Worm (Caenorhabditis elegans): ENCODE measurements around the gene ref-2.

ref-2 gene

ce11 chrX:7715463-7715862 is 28.6 kb upstream of the ref-2 start:
- TF ChIP-seq nhr-67 (tag; optimal IDR thresholded peaks at IDR 0.05): no peak
- TF ChIP-seq ceh-16 (tag; optimal IDR thresholded peaks at IDR 0.05): no peak
- no peak for TF ChIP-seq ceh-9 (tag; optimal IDR thresholded peaks at IDR 0.05)
- TF ChIP-seq nhr-77 (tag; optimal IDR thresholded peaks at IDR 0.05): no peak
- no peak for TF ChIP-seq nhr-11 (tag; optimal IDR thresholded peaks at IDR 0.05)
- no peak for TF ChIP-seq mml-1 (tag; optimal IDR thresholded peaks at IDR 0.05)
- TF ChIP-seq snpc-4 (tag; optimal IDR thresholded peaks at IDR 0.05): no peak
- TF ChIP-seq aly-2 (tag; optimal IDR thresholded peaks at IDR 0.05): no peak

- TF ChIP-seq fkh-2 (tag; optimal IDR thresholded peaks at IDR 0.05): no peak
- TF ChIP-seq daf-12 (tag; optimal IDR thresholded peaks at IDR 0.05): no peak
- TF ChIP-seq zag-1 (tag; optimal IDR thresholded peaks at IDR 0.05): no peak
- TF ChIP-seq ceh-9 (tag; optimal IDR thresholded peaks at IDR 0.05): no peak
- no peak for TF ChIP-seq ztf-11 (tag; optimal IDR thresholded peaks at IDR 0.05)
- TF ChIP-seq ceh-82 (tag; optimal IDR thresholded peaks at IDR 0.05): no peak
- TF ChIP-seq nhr-28 (tag; optimal IDR thresholded peaks at IDR 0.05): no peak
- TF ChIP-seq hmg-11 (tag; optimal IDR thresholded peaks at IDR 0.05): no peak
- TF ChIP-seq R02D3.7 (tag; optimal IDR thresholded peaks at IDR 0.05): no peak
- TF ChIP-seq elt-1 (tag; optimal IDR thresholded peaks at IDR 0.05): no peak
These were observed 25.1 kb upstream of the ref-2 start, which contains the start of gene K09F5.6 for ce11 chrX:7718972-7719371. Gene K09F5.6, plus strand, starts transcription at chrX:7719272.

- TF ChIP-seq nhr-12 (tag; optimal IDR thresholded peaks at IDR 0.05): no peak
- no peak for TF ChIP-seq tbx-2 (tag; optimal IDR thresholded peaks at IDR 0.05)
- no peak for TF ChIP-seq egl-27 (tag; optimal IDR thresholded peaks at IDR 0.05)
- TF ChIP-seq elt-1 (tag; optimal IDR thresholded peaks at IDR 0.05): no peak
These were observed 23.5 kb upstream of the ref-2 start for ce11 chrX:7720565-7720964.

- TF ChIP-seq ceh-9 (tag; optimal IDR thresholded peaks at IDR 0.05) (no peak), R02D3.7 (tag; optimal IDR thresholded peaks at IDR 0.05) (no peak), elt-1 (tag; optimal IDR thresholded peaks at IDR 0.05) (no peak), nhr-25 (tag; optimal IDR thresholded peaks at IDR 0.05) (no peak), lin-15B (tag; optimal IDR thresholded peaks at IDR 0.05) (no peak), eor-1 (tag; optimal IDR thresholded peaks at IDR 0.05) (no peak), ceh-82 (tag; optimal IDR thresholded peaks at IDR 0.05) (no peak), jun-1 (tag; optimal IDR thresholded peaks at IDR 0.05) (no peak), ceh-28 (tag; optimal IDR thresholded peaks at IDR 0.05) (no peak), egl-27 (tag; optimal IDR thresholded peaks at IDR 0.05) (no peak), nhr-43 (tag; optimal IDR thresholded peaks at IDR 0.05; ENCODE audit: poor library complexity, severe bottlenecking) (no peak)
These were observed 19.9 kb upstream of the ref-2 start for ce11 chrX:7724099-7724498.

- TF ChIP-seq mml-1 (tag; optimal IDR thresholded peaks at IDR 0.05) (no peak), hmg-11 (tag; optimal IDR thresholded peaks at IDR 0.05) (no peak), unc-39 (tag; optimal IDR thresholded peaks at IDR 0.05) (no peak), snpc-4 (tag; optimal IDR thresholded peaks at IDR 0.05) (no peak), ceh-82 (tag; optimal IDR thresholded peaks at IDR 0.05) (no peak), sea-2 (GFP tag; optimal IDR thresholded peaks at IDR 0.05) (no peak), ama-1 (optimal IDR thresholded peaks at IDR 0.05) (no peak), daf-12 (tag; optimal IDR thresholded peaks at IDR 0.05) (no peak), elt-1 (tag; optimal IDR thresholded peaks at IDR 0.05) (no peak), R02D3.7 (tag; optimal IDR thresholded peaks at IDR 0.05) (no peak), nfya-1 (tag; optimal IDR thresholded peaks at IDR 0.05; ENCODE audit: insufficient read depth) (no peak), lin-15B (tag; optimal IDR thresholded peaks at IDR 0.05) (no peak), fos-1 (tag; optimal IDR thresholded peaks at IDR 0.05) (no peak), lin-39 (tag; optimal IDR thresholded peaks at IDR 0.05) (no peak), egl-27 (tag; optimal IDR thresholded peaks at IDR 0.05) (no peak), nhr-76 (tag; optimal IDR thresholded peaks at IDR 0.05) (no peak), eor-1 (tag; optimal IDR thresholded peaks at IDR 0.05) (no peak), mdl-1 (tag; optimal IDR thresholded peaks at IDR 0.05) (no peak), ZK546.5 (tag; optimal IDR thresholded peaks at IDR 0.05) (no peak), nhr-237 (tag; optimal IDR thresholded peaks at IDR 0.05) (no peak), nhr-28 (tag; optimal IDR thresholded peaks at IDR 0.05) (no peak), nhr-12 (tag; optimal IDR thresholded peaks at IDR 0.05) (no peak), nhr-67 (tag; optimal IDR thresholded peaks at IDR 0.05) (no peak), lsy-12 (tag; optimal IDR thresholded peaks at IDR 0.05) (no peak), ztf-4 (tag; optimal IDR thresholded peaks at IDR 0.05) (no peak), pha-4 (tag; optimal IDR thresholded peaks at IDR 0.05) (peak; percentile 20), ceh-9 (tag; optimal IDR thresholded peaks at IDR 0.05) (no peak), tbx-2 (tag; optimal IDR thresholded peaks at IDR 0.05) (no peak), egl-5 (tag; optimal IDR thresholded peaks at IDR 0.05) (no peak), zag-1 (tag; optimal IDR thresholded peaks at IDR 0.05) (no peak), elt-3 (tag; optimal IDR thresholded peaks at IDR 0.05) (no peak), elt-2 (tag; optimal IDR thresholded peaks at IDR 0.05) (peak; percentile 99), aly-2 (tag; optimal IDR thresholded peaks at IDR 0.05) (no peak), jun-1 (tag; optimal IDR thresholded peaks at IDR 0.05) (peak; percentile 77), nhr-77 (tag; optimal IDR thresholded peaks at IDR 0.05) (no peak), pqm-1 (tag; optimal IDR thresholded peaks at IDR 0.05) (peak; percentile 97), fkh-10 (GFP tag; optimal IDR thresholded peaks at IDR 0.05) (no peak)
These were observed 18.4 kb upstream of the ref-2 start, which contains the start of gene spp-14 for ce11 chrX:7725615-7726014. Gene spp-14, plus strand, starts transcription at chrX:7725979.
